Worm (Caenorhabditis elegans): ENCODE results near the gene ZK669.2.

The ZK669.2 gene

ce11 chrII:7974189-7974823 lies 36.3 kb upstream of the ZK669.2 start:
- TF ChIP-seq tbx-2 (tag; optimal IDR thresholded peaks at IDR 0.05): peak; percentile 6
- TF ChIP-seq nhr-43 (tag; optimal IDR thresholded peaks at IDR 0.05; ENCODE audit: poor library complexity, severe bottlenecking): no peak
- TF ChIP-seq hmg-11 (tag; optimal IDR thresholded peaks at IDR 0.05): no peak
- peak; percentile 17 for TF ChIP-seq lin-39 (tag; optimal IDR thresholded peaks at IDR 0.05)
- no peak for TF ChIP-seq pqm-1 (tag; optimal IDR thresholded peaks at IDR 0.05)

- no peak for TF ChIP-seq unc-62 (GFP tag; optimal IDR thresholded peaks at IDR 0.05)
- TF ChIP-seq eor-1 (tag; optimal IDR thresholded peaks at IDR 0.05): no peak
- TF ChIP-seq nhr-237 (tag; optimal IDR thresholded peaks at IDR 0.05): no peak
- TF ChIP-seq ceh-9 (tag; optimal IDR thresholded peaks at IDR 0.05): no peak
- no peak for TF ChIP-seq lsy-12 (tag; optimal IDR thresholded peaks at IDR 0.05)
- TF ChIP-seq pqm-1 (tag; optimal IDR thresholded peaks at IDR 0.05): no peak
- no peak for TF ChIP-seq nhr-77 (tag; optimal IDR thresholded peaks at IDR 0.05)
- no peak for TF ChIP-seq snpc-4 (tag; optimal IDR thresholded peaks at IDR 0.05)
- no peak for TF ChIP-seq jun-1 (tag; optimal IDR thresholded peaks at IDR 0.05)
- TF ChIP-seq elt-2 (tag; optimal IDR thresholded peaks at IDR 0.05): no peak
- no peak for TF ChIP-seq ztf-11 (tag; optimal IDR thresholded peaks at IDR 0.05)
- no peak for TF ChIP-seq nhr-76 (tag; optimal IDR thresholded peaks at IDR 0.05)
- TF ChIP-seq pha-4 (tag; optimal IDR thresholded peaks at IDR 0.05): no peak
- TF ChIP-seq nhr-67 (tag; optimal IDR thresholded peaks at IDR 0.05): no peak
- no peak for TF ChIP-seq ama-1 (optimal IDR thresholded peaks at IDR 0.05)
- TF ChIP-seq sea-2 (GFP tag; optimal IDR thresholded peaks at IDR 0.05): no peak
- TF ChIP-seq fkh-2 (tag; optimal IDR thresholded peaks at IDR 0.05): no peak
- TF ChIP-seq nhr-12 (tag; optimal IDR thresholded peaks at IDR 0.05): no peak
Observed at ce11 chrII:7968393-7968792, 30.4 kb upstream of the ZK669.2 start.

ce11 chrII:7962181-7962580 lies 24.2 kb upstream of the ZK669.2 start:
- TF ChIP-seq sea-2 (GFP tag; optimal IDR thresholded peaks at IDR 0.05) (no peak), aly-2 (tag; optimal IDR thresholded peaks at IDR 0.05) (no peak), fkh-2 (tag; optimal IDR thresholded peaks at IDR 0.05) (no peak), skn-1 (tag; optimal IDR thresholded peaks at IDR 0.05) (no peak), nhr-237 (tag; optimal IDR thresholded peaks at IDR 0.05) (no peak), nhr-77 (tag; optimal IDR thresholded peaks at IDR 0.05) (no peak), egl-27 (tag; optimal IDR thresholded peaks at IDR 0.05) (no peak), fkh-10 (GFP tag; optimal IDR thresholded peaks at IDR 0.05) (no peak), ceh-28 (tag; optimal IDR thresholded peaks at IDR 0.05) (no peak), nhr-11 (tag; optimal IDR thresholded peaks at IDR 0.05) (no peak), tbx-2 (tag; optimal IDR thresholded peaks at IDR 0.05) (no peak), ztf-11 (tag; optimal IDR thresholded peaks at IDR 0.05) (no peak), nhr-23 (tag; optimal IDR thresholded peaks at IDR 0.05) (no peak)

ce11 chrII:7958544-7958943 lies 20.6 kb upstream of the ZK669.2 start, which contains the start of gene C04H4.1:
Gene C04H4.1, plus strand, starts transcription at chrII:7958844.
- TF ChIP-seq nhr-237 (tag; optimal IDR thresholded peaks at IDR 0.05) (no peak), nhr-43 (tag; optimal IDR thresholded peaks at IDR 0.05; ENCODE audit: poor library complexity, severe bottlenecking) (no peak), ztf-11 (tag; optimal IDR thresholded peaks at IDR 0.05) (no peak), ZK546.5 (tag; optimal IDR thresholded peaks at IDR 0.05) (no peak), sea-2 (GFP tag; optimal IDR thresholded peaks at IDR 0.05) (no peak), jun-1 (tag; optimal IDR thresholded peaks at IDR 0.05) (no peak), pha-4 (tag; optimal IDR thresholded peaks at IDR 0.05) (no peak), nhr-25 (tag; optimal IDR thresholded peaks at IDR 0.05) (no peak), daf-12 (tag; optimal IDR thresholded peaks at IDR 0.05) (no peak), aly-2 (tag; optimal IDR thresholded peaks at IDR 0.05) (no peak), fkh-2 (tag; optimal IDR thresholded peaks at IDR 0.05) (no peak), lin-15B (tag; optimal IDR thresholded peaks at IDR 0.05) (no peak)

ce11 chrII:7955548-7955947 lies 17.6 kb upstream of the ZK669.2 start:
- TF ChIP-seq unc-39 (tag; optimal IDR thresholded peaks at IDR 0.05) (no peak), ceh-16 (tag; optimal IDR thresholded peaks at IDR 0.05) (no peak), ztf-11 (tag; optimal IDR thresholded peaks at IDR 0.05) (no peak), egl-5 (tag; optimal IDR thresholded peaks at IDR 0.05) (no peak), nhr-25 (tag; optimal IDR thresholded peaks at IDR 0.05) (no peak), lin-39 (tag; optimal IDR thresholded peaks at IDR 0.05) (no peak), nhr-28 (tag; optimal IDR thresholded peaks at IDR 0.05) (no peak), jun-1 (tag; optimal IDR thresholded peaks at IDR 0.05) (no peak), lin-15B (tag; optimal IDR thresholded peaks at IDR 0.05) (no peak), nhr-67 (tag; optimal IDR thresholded peaks at IDR 0.05) (no peak)

Data from whole organism, L3 larva.